Worm (Caenorhabditis elegans): ENCODE data around the gene atfs-1.

The atfs-1 gene

ce11 chrV:14246761-14247160, 53.3 kb downstream of the atfs-1 start, which contains the start of gene K02E11.3 (continued):
- TF ChIP-seq unc-39 (tag; optimal IDR thresholded peaks at IDR 0.05) (no peak), gei-8 (GFP tag; optimal IDR thresholded peaks at IDR 0.05) (no peak)

Data from whole organism, L4 larva.